Fruit fly (Drosophila melanogaster): Measurements from ENCODE around the gene bowl.
A peak's percentile ranks its signal among the peaks of the same experiment; 100 is the strongest.

bowl gene

dm6 chr2L:3822462-3823065 lies 51.1 kb downstream of the bowl start (continued):
- no peak for TF ChIP-seq sens (GFP tag)
- TF ChIP-seq CG2129 (GFP tag; IDR thresholded peaks at IDR 0.05; ENCODE audit: partially characterized antibody): no peak
- no peak for TF ChIP-seq CG8290 (GFP tag; optimal IDR thresholded peaks at IDR 0.05)
- TF ChIP-seq CG8290 (tag; optimal IDR thresholded peaks at IDR 0.05): no peak
- no peak for TF ChIP-seq CG17361 (GFP tag; IDR thresholded peaks at IDR 0.05)
- TF ChIP-seq Doc2 (GFP tag; IDR thresholded peaks at IDR 0.05): 0 out of 2 replicates have a peak, but pooled peaks have one; percentile 36
- no peak for TF ChIP-seq stc (GFP tag; IDR thresholded peaks at IDR 0.05)
- no peak for TF ChIP-seq Atf-2 (GFP tag; optimal IDR thresholded peaks at IDR 0.05)
- TF ChIP-seq Ets97D (GFP tag; optimal IDR thresholded peaks at IDR 0.05): no peak
- no peak for TF ChIP-seq sim (GFP tag; IDR thresholded peaks at IDR 0.05)
- TF ChIP-seq CG4707 (GFP tag; optimal IDR thresholded peaks at IDR 0.05): no peak
- TF ChIP-seq Hr78 (GFP tag; optimal IDR thresholded peaks at IDR 0.05): no peak
- TF ChIP-seq dysf (GFP tag; IDR thresholded peaks at IDR 0.05): no peak
- no peak for TF ChIP-seq CG10321 (GFP tag; IDR thresholded peaks at IDR 0.05)
- no peak for TF ChIP-seq fu2 (GFP tag; optimal IDR thresholded peaks at IDR 0.05)
- TF ChIP-seq CG7928 (GFP tag; optimal IDR thresholded peaks at IDR 0.05): no peak
- TF ChIP-seq prd (optimal IDR thresholded peaks at IDR 0.05): no peak
- peak; percentile 65; the same call in 2 of the 3 replicates for TF ChIP-seq prd (GFP tag; IDR thresholded peaks at IDR 0.05)
- no peak for TF ChIP-seq gcm (GFP tag; optimal IDR thresholded peaks at IDR 0.05)
- TF ChIP-seq Ptx1 (GFP tag; IDR thresholded peaks at IDR 0.05): no peak
- TF ChIP-seq eve (GFP tag; optimal IDR thresholded peaks at IDR 0.05): no peak
- no peak for TF ChIP-seq zfh2 (GFP tag; optimal IDR thresholded peaks at IDR 0.05)
- TF ChIP-seq CG10209 (GFP tag; optimal IDR thresholded peaks at IDR 0.05): no peak
- TF ChIP-seq twi (tag; optimal IDR thresholded peaks at IDR 0.05): peak; percentile 80
- no peak for TF ChIP-seq CG30403 (GFP tag; optimal IDR thresholded peaks at IDR 0.05)
- peak; percentile 27 for TF ChIP-seq CG15479 (GFP tag; optimal IDR thresholded peaks at IDR 0.05)
- TF ChIP-seq CG5953 (GFP tag; IDR thresholded peaks at IDR 0.05): no peak

dm6 chr2L:3823835-3824234 lies 52.3 kb downstream of the bowl start:
- TF ChIP-seq sr (GFP tag; IDR thresholded peaks at IDR 0.05): no peak
- TF ChIP-seq pan (optimal IDR thresholded peaks at IDR 0.05): peak in 1 of 2 experiments; percentile 37
- TF ChIP-seq pan (GFP tag; optimal IDR thresholded peaks at IDR 0.05 in 1 of 2, IDR thresholded peaks at IDR 0.05 in 1 of 2): no peak
- no peak for TF ChIP-seq CG2199 (GFP tag; IDR thresholded peaks at IDR 0.05)
- TF ChIP-seq prd (optimal IDR thresholded peaks at IDR 0.05): no peak
- TF ChIP-seq prd (GFP tag; IDR thresholded peaks at IDR 0.05): no peak
- no peak for TF ChIP-seq dimm (GFP tag; IDR thresholded peaks at IDR 0.05)
- TF ChIP-seq twi (tag; optimal IDR thresholded peaks at IDR 0.05): peak; percentile 89
- peak; percentile 69 for TF ChIP-seq CG8388 (GFP tag; optimal IDR thresholded peaks at IDR 0.05)

- TF ChIP-seq lbe (GFP tag; optimal IDR thresholded peaks at IDR 0.05): no peak
- peak; percentile 97 for TF ChIP-seq Nf-YB (GFP tag; optimal IDR thresholded peaks at IDR 0.05)
- no peak for TF ChIP-seq dm (GFP tag; optimal IDR thresholded peaks at IDR 0.05)
- TF ChIP-seq CG11247 (GFP tag; IDR thresholded peaks at IDR 0.05): no peak
- no peak for TF ChIP-seq CG9727 (GFP tag; optimal IDR thresholded peaks at IDR 0.05)
- peak; percentile 5 for TF ChIP-seq jing (GFP tag; optimal IDR thresholded peaks at IDR 0.05)
- 0 out of 2 replicates have a peak, but pooled peaks have one; percentile 7 for TF ChIP-seq CG8765 (GFP tag; IDR thresholded peaks at IDR 0.05)
- no peak for TF ChIP-seq disco-r (GFP tag; optimal IDR thresholded peaks at IDR 0.05)
- TF ChIP-seq so (GFP tag; IDR thresholded peaks at IDR 0.05): peak; percentile 28; the same call in 1 of the 3 replicates
- peak; percentile 58; the same call in 1 of the 3 replicates for TF ChIP-seq z (GFP tag; IDR thresholded peaks at IDR 0.05)
- TF ChIP-seq chm (GFP tag; IDR thresholded peaks at IDR 0.05): peak; percentile 12; the same call in 1 of the 2 replicates
- peak; percentile 13 for TF ChIP-seq HLHmδ (GFP tag; optimal IDR thresholded peaks at IDR 0.05)
- peak; percentile 77 for TF ChIP-seq cg (GFP tag; optimal IDR thresholded peaks at IDR 0.05)
- TF ChIP-seq CG16779 (GFP tag; IDR thresholded peaks at IDR 0.05): no peak
- peak in 1 of 2 experiments; percentile 30 for TF ChIP-seq Trl (optimal IDR thresholded peaks at IDR 0.05)
- no peak for TF ChIP-seq Trl (GFP tag; optimal IDR thresholded peaks at IDR 0.05)
- 0 out of 2 replicates have a peak, but pooled peaks have one; percentile 17 for TF ChIP-seq hbn (GFP tag; IDR thresholded peaks at IDR 0.05; ENCODE audit: partially characterized antibody)
- peak; percentile 26; the same call in 1 of the 2 replicates for TF ChIP-seq CG42726 (GFP tag; IDR thresholded peaks at IDR 0.05; ENCODE audit: partially characterized antibody)
Observed at dm6 chr2L:3825413-3825812, 53.9 kb downstream of the bowl start, which contains the start of gene slp1. TSS of gene slp1 (plus strand) at chr2L:3825675.

Measured in whole organism, embryonic.